Worm (Caenorhabditis elegans): ENCODE results near the gene Y40B10A.11.

- no peak for TF ChIP-seq aly-2 (tag; optimal IDR thresholded peaks at IDR 0.05)
- no peak for TF ChIP-seq elt-1 (tag; optimal IDR thresholded peaks at IDR 0.05)
- no peak for TF ChIP-seq ceh-82 (tag; optimal IDR thresholded peaks at IDR 0.05)
- TF ChIP-seq ztf-4 (tag; optimal IDR thresholded peaks at IDR 0.05), result no peak
- TF ChIP-seq nhr-6 (tag; optimal IDR thresholded peaks at IDR 0.05), result no peak
- no peak for TF ChIP-seq lin-13 (GFP tag; optimal IDR thresholded peaks at IDR 0.05)
Observed at ce11 chrV:2021283-2021682, 30.1 kb downstream of the Y40B10A.11 start.

All from whole organism, L2 larva.